Fruit fly (Drosophila melanogaster): ENCODE data around the gene Pdf.

- no peak for TF ChIP-seq fru (optimal IDR thresholded peaks at IDR 0.05)
- TF ChIP-seq CG10274 (GFP tag; optimal IDR thresholded peaks at IDR 0.05) = no peak
- TF ChIP-seq peb (GFP tag; IDR thresholded peaks at IDR 0.05) = no peak
- TF ChIP-seq CG2120 (GFP tag; optimal IDR thresholded peaks at IDR 0.05) = no peak
- TF ChIP-seq ttk (GFP tag; IDR thresholded peaks at IDR 0.05) = no peak
- TF ChIP-seq CG33213 (GFP tag; optimal IDR thresholded peaks at IDR 0.05) = no peak
- TF ChIP-seq CG10979 (tag; optimal IDR thresholded peaks at IDR 0.05) = no peak
These were observed 19.9 kb downstream of the Pdf start for dm6 chr3R:26436001-26436400.

All from whole organism, embryonic.